Fruit fly (Drosophila melanogaster) whole organism, embryonic: ENCODE measurements around the gene Bdp1.

ENCODE experiments used
- CG11085 ChIP-seq: fragments of 200-800 bp; sonication (Bioruptor generic); IDR thresholded peaks from 2 replicates; pipeline ENCODE4 v1.3.6; 2022; ENCODE audit warnings: missing biosample characterization, missing genetic modification characterization
- CG11695 ChIP-seq: fragments of 200-800 bp; sonication (Bioruptor generic); IDR thresholded peaks from 3 replicates; pipeline ENCODE4 v1.3.6; 2022; ENCODE audit warnings: missing biosample characterization, missing genetic modification characterization
- CG15073 ChIP-seq: fragments of 200-800 bp; sonication (Bioruptor generic); optimal IDR thresholded peaks from 2 replicates; lab custom pipeline; 2016; ENCODE audit warnings: missing biosample characterization, missing genetic modification characterization
- CG15601 ChIP-seq: fragments of 200-800 bp; sonication (Bioruptor generic); optimal IDR thresholded peaks from 3 replicates; lab custom pipeline; 2019; ENCODE audit warnings: missing biosample characterization, mild to moderate bottlenecking, missing genetic modification characterization, moderate library complexity
- CG1602 ChIP-seq: fragments of 200-800 bp; sonication (Bioruptor generic); optimal IDR thresholded peaks from 3 replicates; lab custom pipeline; 2016; ENCODE audit warnings: missing biosample characterization, missing genetic modification characterization
- CG16813 ChIP-seq: fragments of 200-800 bp; sonication (Bioruptor generic); IDR thresholded peaks from 3 replicates; pipeline ENCODE4 v1.3.6; 2022; ENCODE audit warnings: missing biosample characterization, missing genetic modification characterization; ENCODE audit not compliant: partially characterized antibody
- CG18011 ChIP-seq: fragments of 200-800 bp; sonication (Bioruptor generic); optimal IDR thresholded peaks from 2 replicates; lab custom pipeline; 2017; ENCODE audit warnings: missing biosample characterization, missing genetic modification characterization, mild to moderate bottlenecking, moderate library complexity, missing genotype
- CG2202 ChIP-seq: fragments of 200-800 bp; sonication (Bioruptor generic); optimal IDR thresholded peaks from 2 replicates; lab custom pipeline; 2018; ENCODE audit warnings: missing biosample characterization, mild to moderate bottlenecking, missing genetic modification characterization
- CG30431 ChIP-seq: fragments of 200-800 bp; sonication (Bioruptor generic); optimal IDR thresholded peaks from 2 replicates; lab custom pipeline; 2017; ENCODE audit warnings: missing biosample characterization, missing genetic modification characterization
- CG31224 ChIP-seq: fragments of 200-800 bp; sonication (Bioruptor generic); IDR thresholded peaks from 2 replicates; pipeline ENCODE4 v1.3.6; 2022; ENCODE audit warnings: missing biosample characterization, missing genetic modification characterization
- CG3995 ChIP-seq: fragments of 200-800 bp; sonication (Bioruptor generic); optimal IDR thresholded peaks from 3 replicates; lab custom pipeline; 2016; ENCODE audit warnings: missing biosample characterization, missing genetic modification characterization
- CG6813 ChIP-seq: fragments of 200-800 bp; sonication (Bioruptor generic); optimal IDR thresholded peaks from 2 replicates; lab custom pipeline; 2017; ENCODE audit warnings: missing biosample characterization, missing genetic modification characterization, mild to moderate bottlenecking, moderate library complexity, missing genetic modification reagents
- CG7357 ChIP-seq: fragments of 200-800 bp; sonication (Bioruptor generic); IDR thresholded peaks from 3 replicates; pipeline ENCODE4 v1.3.6; 2022; ENCODE audit warnings: missing biosample characterization, missing genetic modification characterization
- CG7786 ChIP-seq: fragments of 200-800 bp; sonication (Bioruptor generic); optimal IDR thresholded peaks from 2 replicates; lab custom pipeline; 2016; ENCODE audit warnings: missing biosample characterization, missing genetic modification characterization
- CHES-1-like ChIP-seq: fragments of 200-800 bp; sonication (Bioruptor generic); optimal IDR thresholded peaks from 2 replicates; lab custom pipeline; 2016; ENCODE audit warnings: missing biosample characterization, missing genetic modification characterization
- Camta ChIP-seq: fragments of 200-800 bp; sonication (Bioruptor generic); optimal IDR thresholded peaks from 2 replicates; lab custom pipeline; 2016; ENCODE audit warnings: missing biosample characterization, missing genetic modification characterization
- CkIIα-i1 ChIP-seq: fragments of 200-800 bp; sonication (Bioruptor generic); IDR thresholded peaks from 2 replicates; pipeline ENCODE4 v1.3.6; 2022; ENCODE audit warnings: missing biosample characterization, missing genetic modification characterization
- Dfd ChIP-seq, 2 experiments: fragments of >200 bp; optimal IDR thresholded peaks; 2 replicates each; lab custom pipeline; 2017; ENCODE audit warnings: missing biosample characterization in 2 of 2, missing genetic modification characterization in 2 of 2
- Doc2 ChIP-seq: fragments of 200-800 bp; sonication (Bioruptor generic); IDR thresholded peaks from 2 replicates; pipeline ENCODE4 v1.3.6; 2022; ENCODE audit warnings: missing biosample characterization, missing genetic modification characterization
- Ets65A ChIP-seq: fragments of 200-800 bp; sonication (Bioruptor generic); peaks from one replicate; lab custom pipeline; 2016; ENCODE audit warnings: missing biosample characterization, missing genetic modification characterization
- Gug ChIP-seq: fragments of 200-800 bp; sonication (Bioruptor generic); IDR thresholded peaks from 4 replicates; pipeline ENCODE4 v1.3.6; 2022; ENCODE audit warnings: missing biosample characterization, missing genetic modification characterization
- HHEX ChIP-seq: fragments of 200-800 bp; sonication (Bioruptor generic); optimal IDR thresholded peaks from 3 replicates; lab custom pipeline; 2017; ENCODE audit warnings: missing biosample characterization, mild to moderate bottlenecking, missing genetic modification characterization, missing genetic modification reagents
- HLH3B ChIP-seq: fragments of 200-800 bp; sonication (Bioruptor generic); IDR thresholded peaks from 2 replicates; pipeline ENCODE4 v1.3.6; 2022; ENCODE audit warnings: missing biosample characterization, missing genetic modification characterization
- Hr78 ChIP-seq, 2 experiments: fragments of 200-800 bp in 1 of 2; fragments of >200 bp in 1 of 2; sonication (Bioruptor generic) in 1 of 2; optimal IDR thresholded peaks; 2 replicates each; lab custom pipeline; 2017 to 2019; ENCODE audit warnings: missing biosample characterization in 2 of 2, missing genetic modification characterization in 2 of 2, mild to moderate bottlenecking in 1 of 2, moderate library complexity in 1 of 2
- Mes4 ChIP-seq: fragments of 200-800 bp; sonication (Bioruptor generic); optimal IDR thresholded peaks from 2 replicates; lab custom pipeline; 2016; ENCODE audit warnings: missing biosample characterization, missing genetic modification characterization
- Oaz ChIP-seq: fragments of 200-800 bp; sonication (Bioruptor generic); IDR thresholded peaks from 2 replicates; pipeline ENCODE4 v1.3.6; 2022; ENCODE audit warnings: missing biosample characterization, missing genetic modification characterization
- Pdp1 ChIP-seq, 2 experiments: fragments of 200-800 bp; sonication (Bioruptor generic); optimal IDR thresholded peaks; 3 replicates each; lab custom pipeline; 2016; ENCODE audit warnings: missing biosample characterization in 2 of 2, missing genetic modification characterization in 2 of 2, mild to moderate bottlenecking in 1 of 2, moderate library complexity in 1 of 2
- Rfx ChIP-seq: fragments of 200-800 bp; sonication (Bioruptor generic); IDR thresholded peaks from 2 replicates; pipeline ENCODE4 v1.3.6; 2022; ENCODE audit warnings: missing biosample characterization, missing genetic modification characterization
- TFAM ChIP-seq: fragments of 200-800 bp; sonication (Bioruptor generic); optimal IDR thresholded peaks from 2 replicates; lab custom pipeline; 2017; ENCODE audit warnings: missing biosample characterization, missing genetic modification characterization, inconsistent platforms
- Xrp1 ChIP-seq: fragments of 200-800 bp; sonication (Bioruptor generic); IDR thresholded peaks from 2 replicates; pipeline ENCODE4 v1.3.6; 2022; ENCODE audit warnings: missing biosample characterization, missing genetic modification characterization
- bigmax ChIP-seq: fragments of 200-800 bp; sonication (Bioruptor generic); optimal IDR thresholded peaks from 2 replicates; lab custom pipeline; 2018; ENCODE audit warnings: missing biosample characterization, mild to moderate bottlenecking, missing genetic modification characterization
- dmrt99B ChIP-seq: fragments of 200-800 bp; sonication (Bioruptor generic); optimal IDR thresholded peaks from 2 replicates; lab custom pipeline; 2018; ENCODE audit warnings: missing biosample characterization, mild to moderate bottlenecking, missing genetic modification characterization, moderate library complexity
- dpn ChIP-seq, 2 experiments: fragments of 200-800 bp; sonication (Bioruptor generic); optimal IDR thresholded peaks; 3 replicates each; lab custom pipeline; 2016; ENCODE audit warnings: missing biosample characterization in 2 of 2, missing genetic modification characterization in 2 of 2
- emc ChIP-seq: fragments of 200-800 bp; sonication (Bioruptor generic); optimal IDR thresholded peaks from 2 replicates; lab custom pipeline; 2016; ENCODE audit warnings: missing biosample characterization, missing genetic modification characterization
- ems ChIP-seq: fragments of 200-800 bp; sonication (Bioruptor generic); optimal IDR thresholded peaks from 3 replicates; lab custom pipeline; 2016; ENCODE audit warnings: missing biosample characterization, missing genetic modification characterization
- esg ChIP-seq: fragments of 200-800 bp; sonication (Bioruptor generic); conservative IDR thresholded peaks from 2 replicates; pipeline ENCODE4 v1.3.6; 2022; ENCODE audit warnings: missing biosample characterization, missing genetic modification characterization
- fd102C ChIP-seq: fragments of 200-800 bp; sonication (Bioruptor generic); optimal IDR thresholded peaks from 2 replicates; lab custom pipeline; 2018; ENCODE audit warnings: missing biosample characterization, mild to moderate bottlenecking, missing genetic modification characterization, moderate library complexity
- gcm ChIP-seq: fragments of 200-800 bp; sonication (Bioruptor generic); optimal IDR thresholded peaks from 2 replicates; lab custom pipeline; 2019; ENCODE audit warnings: missing biosample characterization, mild to moderate bottlenecking, missing genetic modification characterization, moderate library complexity
- gfzf ChIP-seq: fragments of 200-800 bp; sonication (Bioruptor generic); optimal IDR thresholded peaks from 2 replicates; lab custom pipeline; 2016; ENCODE audit warnings: missing biosample characterization, mild to moderate bottlenecking, missing genetic modification characterization, moderate library complexity
- lbe ChIP-seq: fragments of 200-800 bp; sonication (Bioruptor generic); optimal IDR thresholded peaks from 2 replicates; lab custom pipeline; 2016; ENCODE audit warnings: missing biosample characterization, mild to moderate bottlenecking, missing genetic modification characterization
- lmd ChIP-seq: fragments of 200-800 bp; sonication (Bioruptor generic); IDR thresholded peaks from 2 replicates; pipeline ENCODE4 v1.3.6; 2022; ENCODE audit warnings: missing biosample characterization, missing genetic modification characterization
- lola ChIP-seq, 3 experiments: fragments of >200 bp in 2 of 3; fragments of 200-800 bp in 1 of 3; sonication (Bioruptor generic) in 1 of 3; optimal IDR thresholded peaks; 2 replicates each; lab custom pipeline; 2017 to 2019; ENCODE audit warnings: missing biosample characterization in 3 of 3, missing genetic modification characterization in 3 of 3, mild to moderate bottlenecking in 1 of 3, moderate library complexity in 1 of 3
- luna ChIP-seq: fragments of 200-800 bp; sonication (Bioruptor generic); optimal IDR thresholded peaks from 2 replicates; lab custom pipeline; 2016; ENCODE audit warnings: missing biosample characterization, missing genetic modification characterization
- oc ChIP-seq: fragments of 200-800 bp; sonication (Bioruptor generic); optimal IDR thresholded peaks from 2 replicates; lab custom pipeline; 2018; ENCODE audit warnings: missing biosample characterization, mild to moderate bottlenecking, missing genetic modification characterization, moderate library complexity
- pnt ChIP-seq: fragments of 200-800 bp; sonication (Bioruptor generic); optimal IDR thresholded peaks from 3 replicates; lab custom pipeline; 2016; ENCODE audit warnings: missing biosample characterization, missing genetic modification characterization
- ro ChIP-seq: fragments of 200-800 bp; sonication (Bioruptor generic); IDR thresholded peaks from 2 replicates; pipeline ENCODE4 v1.3.6; 2022; ENCODE audit warnings: missing biosample characterization, missing genetic modification characterization
- sisA ChIP-seq: fragments of 200-800 bp; sonication (Bioruptor generic); IDR thresholded peaks from 2 replicates; pipeline ENCODE4 v1.3.6; 2022; ENCODE audit warnings: missing biosample characterization, missing genetic modification characterization
- ssp ChIP-seq: fragments of 200-800 bp; sonication (Bioruptor generic); IDR thresholded peaks from 2 replicates; pipeline ENCODE4 v1.3.6; 2022; ENCODE audit warnings: missing biosample characterization, missing genetic modification characterization
- stc ChIP-seq: fragments of 200-800 bp; sonication (Bioruptor generic); IDR thresholded peaks from 2 replicates; pipeline ENCODE4 v1.3.6; 2022; ENCODE audit warnings: missing biosample characterization, missing genetic modification characterization
- sug ChIP-seq: fragments of 200-800 bp; optimal IDR thresholded peaks from 2 replicates; lab custom pipeline; 2019; ENCODE audit warnings: missing biosample characterization, mild to moderate bottlenecking, missing genetic modification characterization, moderate library complexity
- tgo ChIP-seq: fragments of 200-800 bp; sonication (Bioruptor generic); IDR thresholded peaks from 3 replicates; pipeline ENCODE4 v1.3.6; 2022; ENCODE audit warnings: missing biosample characterization, missing genetic modification characterization

Gene Bdp1

DNA sequence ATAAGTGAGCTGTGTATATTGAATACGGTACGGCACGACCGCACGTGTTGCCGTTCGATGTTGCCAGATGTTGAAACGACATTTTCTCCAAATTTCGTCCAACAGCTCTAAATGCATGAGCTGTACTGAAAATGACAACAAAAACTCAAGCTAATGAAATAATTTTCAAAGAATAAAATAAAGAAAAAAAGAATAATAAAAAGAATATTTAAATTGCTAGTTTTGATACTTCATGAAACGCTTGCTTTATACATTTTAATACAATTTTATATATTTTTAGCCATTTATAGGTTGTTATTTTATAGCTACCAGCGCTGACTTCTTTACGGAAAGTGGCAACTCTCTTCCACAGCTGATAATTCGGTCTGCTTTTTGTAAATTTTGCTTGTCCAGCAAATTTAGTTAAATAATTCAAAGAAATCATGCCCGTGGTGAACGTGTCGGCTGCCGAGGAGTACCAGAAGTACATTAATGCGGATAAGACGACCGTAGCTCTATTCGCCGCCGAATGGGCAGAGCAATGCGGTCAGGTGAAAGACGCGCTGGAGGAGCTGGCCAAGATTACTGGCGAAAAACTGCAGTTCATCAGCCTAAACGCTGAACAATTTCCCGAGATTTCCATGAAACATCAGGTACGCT is 7.5 kb downstream of the Bdp1 start, which contains the start of the genes Nnp-1 and Grx3 (continued):
- TF ChIP-seq CG7786 (GFP tag; lab: Kevin White, UChicago) (no peak), sug (peak; percentile 82), ssp (GFP tag; lab: Robert Waterston, UW) (peak; percentile 86), Gug (GFP tag; lab: Robert Waterston, UW) (peak; percentile 36; the same call in 1 of the 4 replicates), fd102C (GFP tag; lab: Kevin White, UChicago) (no peak), sisA (peak; percentile 19; the same call in 1 of the 2 replicates), pnt (no peak), lola (GFP tag; optimal IDR thresholded peaks at IDR 0.05; lab: Kevin White, UChicago) (no peak), CG2202 (tag; lab: Kevin White, UChicago) (no peak), Mes4 (GFP tag; lab: Kevin White, UChicago) (no peak), CG15073 (no peak), dpn (GFP tag; optimal IDR thresholded peaks at IDR 0.05; lab: Kevin White, UChicago) (peak in 1 of 2 experiments; percentile 60), Ets65A (GFP tag; lab: Kevin White, UChicago) (peak; percentile 71), CG1602 (GFP tag; lab: Kevin White, UChicago) (peak; percentile 22), Hr78 (GFP tag; optimal IDR thresholded peaks at IDR 0.05; lab: Kevin White, UChicago) (no peak), Doc2 (GFP tag; lab: Robert Waterston, UW) (no peak), CG16813 (GFP tag; lab: Robert Waterston, UW) (no peak), stc (GFP tag; lab: Robert Waterston, UW) (no peak), TFAM (GFP tag; lab: Kevin White, UChicago) (no peak), lmd (GFP tag; lab: Robert Waterston, UW) (peak; percentile 32; the same call in 1 of the 2 replicates), HLH3B (GFP tag; lab: Robert Waterston, UW) (no peak), CG11695 (GFP tag; lab: Robert Waterston, UW) (no peak), Pdp1 (GFP tag; optimal IDR thresholded peaks at IDR 0.05; lab: Kevin White, UChicago) (no peak), Rfx (peak; percentile 61), emc (GFP tag; lab: Kevin White, UChicago) (no peak), CG11085 (no peak), ro (no peak), CG18011 (GFP tag; lab: Kevin White, UChicago) (peak; percentile 5), ems (GFP tag; lab: Kevin White, UChicago) (no peak), lbe (GFP tag; lab: Kevin White, UChicago) (no peak), dmrt99B (no peak), CG30431 (no peak), Oaz (no peak), CG3995 (GFP tag; lab: Kevin White, UChicago) (no peak), gfzf (peak; percentile 52), Camta (GFP tag; lab: Kevin White, UChicago) (no peak), bigmax (GFP tag; lab: Kevin White, UChicago) (no peak), Xrp1 (GFP tag; lab: Robert Waterston, UW) (peak; percentile 58), CG31224 (no peak), CHES-1-like (GFP tag; lab: Kevin White, UChicago) (no peak), CG7357 (GFP tag; lab: Robert Waterston, UW) (peak; percentile 65), CkIIα-i1 (GFP tag; lab: Robert Waterston, UW) (no peak), CG6813 (no peak), esg (GFP tag; lab: Robert Waterston, UW) (0 out of 2 replicates have a peak, but pooled peaks have one; percentile 29), tgo (peak; percentile 64), CG15601 (tag; lab: Kevin White, UChicago) (no peak), HHEX (no peak), Dfd (GFP tag; optimal IDR thresholded peaks at IDR 0.05; lab: Kevin White, UChicago) (no peak), gcm (GFP tag; lab: Kevin White, UChicago) (no peak), oc (tag; lab: Kevin White, UChicago) (no peak), luna (GFP tag; lab: Kevin White, UChicago) (no peak)
